Worm (Caenorhabditis elegans): Measurements from ENCODE around the gene nid-1.

DNA sequence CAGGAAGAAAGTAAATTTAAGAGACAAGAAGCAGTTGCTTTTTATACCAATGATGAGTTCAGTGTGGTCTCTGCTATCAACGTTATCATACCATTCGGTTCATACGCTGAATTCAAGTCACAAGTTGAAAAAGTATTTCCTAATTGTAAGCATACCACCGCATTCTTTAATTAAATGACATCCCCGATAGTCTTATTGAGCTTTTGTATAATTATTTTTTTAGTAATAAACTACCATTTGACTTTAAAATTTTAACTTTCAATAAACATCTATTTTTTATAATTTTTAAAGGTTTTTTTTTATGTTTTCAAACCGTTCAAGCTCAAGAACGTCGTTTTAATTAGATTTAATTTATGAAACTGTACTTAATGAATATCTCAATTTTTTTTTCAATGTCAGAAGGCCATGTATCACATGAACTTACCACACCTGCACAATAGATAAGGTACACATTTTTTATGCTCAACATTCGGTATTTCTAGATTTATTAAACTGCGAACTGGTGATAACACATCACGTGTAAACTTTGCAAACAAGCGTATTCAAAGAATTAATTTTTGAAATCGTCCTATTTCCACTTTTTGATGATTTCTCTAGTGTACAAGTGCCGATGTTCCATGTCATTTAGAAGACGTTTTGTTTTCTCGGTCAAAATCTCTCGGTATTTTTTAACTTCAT, 32.0 kb downstream of the nid-1 start, which contains the start of gene T16G1.4:
- TF ChIP-seq T22C8.4 (GFP tag; IDR thresholded peaks at IDR 0.05) (no peak), klf-2 (GFP tag; conservative IDR thresholded peaks at IDR 0.05) (no peak), ztf-23 (GFP tag; IDR thresholded peaks at IDR 0.05) (no peak), tab-1 (GFP tag; IDR thresholded peaks at IDR 0.05) (no peak), ref-1 (GFP tag; conservative IDR thresholded peaks at IDR 0.05) (no peak), med-1 (GFP tag; optimal IDR thresholded peaks at IDR 0.05; ENCODE audit: insufficient read depth) (no peak), cog-1 (tag; optimal IDR thresholded peaks at IDR 0.05) (no peak), flt-1 (GFP tag; IDR thresholded peaks at IDR 0.05) (no peak), ztf-29 (GFP tag; IDR thresholded peaks at IDR 0.05) (no peak)

Measured in whole organism, midembryonic.